Worm (Caenorhabditis elegans): ENCODE results near the gene hsb-1.

- TF ChIP-seq nhr-67 (tag; optimal IDR thresholded peaks at IDR 0.05) = no peak
- no peak for TF ChIP-seq aly-2 (tag; optimal IDR thresholded peaks at IDR 0.05)
Measured at ce11 chrIV:12584146-12584545, 17.1 kb upstream of the hsb-1 start.

Measured in whole organism, L3 larva.